Fruit fly (Drosophila melanogaster) whole organism, embryonic: ENCODE results near the gene heph.
A peak's percentile ranks its signal among the peaks of the same experiment; 100 is the strongest.

ENCODE experiments used
- B-H1 ChIP-seq: fragments of 200-800 bp; sonication (Bioruptor generic); IDR thresholded peaks from 3 replicates; pipeline ENCODE4 v1.3.6; 2022; ENCODE audit warnings: missing biosample characterization, missing genetic modification characterization
- CG10209 ChIP-seq: fragments of 200-800 bp; sonication (Bioruptor generic); optimal IDR thresholded peaks from 3 replicates; lab custom pipeline; 2017; ENCODE audit warnings: missing biosample characterization, mild to moderate bottlenecking, missing genetic modification characterization, missing genetic modification reagents
- CG10366 ChIP-seq: fragments of 200-800 bp; sonication (Bioruptor generic); IDR thresholded peaks from 2 replicates; pipeline ENCODE4 v1.3.6; 2022; ENCODE audit warnings: missing biosample characterization, missing genetic modification characterization
- CG10543 ChIP-seq: fragments of 200-800 bp; sonication (Bioruptor generic); optimal IDR thresholded peaks from 3 replicates; lab custom pipeline; 2017; ENCODE audit warnings: missing biosample characterization, mild to moderate bottlenecking, missing genetic modification characterization, moderate library complexity
- CG10959 ChIP-seq: fragments of 200-800 bp; sonication (Bioruptor generic); IDR thresholded peaks from 2 replicates; pipeline ENCODE4 v1.3.6; 2022; ENCODE audit warnings: missing biosample characterization, missing genetic modification characterization
- CG11456 ChIP-seq: fragments of 200-800 bp; sonication (Bioruptor generic); IDR thresholded peaks from 3 replicates; pipeline ENCODE4 v1.3.6; 2022; ENCODE audit warnings: missing biosample characterization, missing genetic modification characterization
- CG11695 ChIP-seq: fragments of 200-800 bp; sonication (Bioruptor generic); IDR thresholded peaks from 3 replicates; pipeline ENCODE4 v1.3.6; 2022; ENCODE audit warnings: missing biosample characterization, missing genetic modification characterization
- CG11696 ChIP-seq: fragments of 200-800 bp; sonication (Bioruptor generic); IDR thresholded peaks from 2 replicates; pipeline ENCODE4 v1.3.6; 2022; ENCODE audit warnings: missing biosample characterization, missing genetic modification characterization
- CG13624 ChIP-seq: fragments of 200-800 bp; sonication (Bioruptor generic); optimal IDR thresholded peaks from 2 replicates; lab custom pipeline; 2016; ENCODE audit warnings: missing biosample characterization, missing genetic modification characterization
- CG14050 ChIP-seq: fragments of 200-800 bp; sonication (Bioruptor generic); IDR thresholded peaks from 3 replicates; pipeline ENCODE4 v1.3.6; 2022; ENCODE audit warnings: missing biosample characterization, missing genetic modification characterization
- CG2202 ChIP-seq: fragments of 200-800 bp; sonication (Bioruptor generic); optimal IDR thresholded peaks from 2 replicates; lab custom pipeline; 2018; ENCODE audit warnings: missing biosample characterization, mild to moderate bottlenecking, missing genetic modification characterization
- CG30020 ChIP-seq: fragments of 200-800 bp; optimal IDR thresholded peaks from 2 replicates; lab custom pipeline; 2019; ENCODE audit warnings: missing biosample characterization, mild to moderate bottlenecking, missing genetic modification characterization, moderate library complexity
- CG31224 ChIP-seq: fragments of 200-800 bp; sonication (Bioruptor generic); IDR thresholded peaks from 2 replicates; pipeline ENCODE4 v1.3.6; 2022; ENCODE audit warnings: missing biosample characterization, missing genetic modification characterization
- CG6254 ChIP-seq: fragments of 200-800 bp; sonication (Bioruptor generic); optimal IDR thresholded peaks from 3 replicates; lab custom pipeline; 2017; ENCODE audit warnings: mild to moderate bottlenecking, missing biosample characterization, missing genetic modification reagents, missing genetic modification characterization
- CG7271 ChIP-seq: fragments of 200-800 bp; sonication (Bioruptor generic); optimal IDR thresholded peaks from 2 replicates; lab custom pipeline; 2018; ENCODE audit warnings: missing biosample characterization, mild to moderate bottlenecking, missing genetic modification characterization, moderate library complexity
- CG7556 ChIP-seq: fragments of 200-800 bp; sonication (Bioruptor generic); optimal IDR thresholded peaks from 2 replicates; lab custom pipeline; 2017; ENCODE audit warnings: missing biosample characterization, mild to moderate bottlenecking, missing genetic modification characterization
- CG7928 ChIP-seq: fragments of 200-800 bp; sonication (Bioruptor generic); optimal IDR thresholded peaks from 2 replicates; lab custom pipeline; 2017; ENCODE audit warnings: missing biosample characterization, mild to moderate bottlenecking, missing genetic modification characterization
- CG9727 ChIP-seq: fragments of 200-800 bp; sonication (Bioruptor generic); optimal IDR thresholded peaks from 3 replicates; lab custom pipeline; 2017; ENCODE audit warnings: missing biosample characterization, mild to moderate bottlenecking, missing genetic modification characterization
- Dad ChIP-seq: fragments of 200-800 bp; sonication (Bioruptor generic); optimal IDR thresholded peaks from 3 replicates; lab custom pipeline; 2016; ENCODE audit warnings: missing biosample characterization, missing genetic modification characterization
- Deaf1 ChIP-seq: fragments of 200-800 bp; optimal IDR thresholded peaks from 3 replicates; lab custom pipeline; 2019; ENCODE audit warnings: missing biosample characterization, mild to moderate bottlenecking, missing genetic modification characterization, moderate library complexity
- GATAe ChIP-seq: fragments of 200-800 bp; sonication (Bioruptor generic); conservative IDR thresholded peaks from 2 replicates; pipeline ENCODE4 v1.3.6; 2022; ENCODE audit warnings: missing biosample characterization, missing genetic modification characterization
- H15 ChIP-seq: fragments of 200-800 bp; sonication (Bioruptor generic); IDR thresholded peaks from 3 replicates; pipeline ENCODE4 v1.3.6; 2022; ENCODE audit warnings: missing biosample characterization, missing genetic modification characterization
- HmgZ ChIP-seq: fragments of 200-800 bp; sonication (Bioruptor generic); optimal IDR thresholded peaks from 2 replicates; lab custom pipeline; 2018; ENCODE audit warnings: missing biosample characterization, mild to moderate bottlenecking, missing genetic modification characterization
- Hmr ChIP-seq: fragments of 200-800 bp; sonication (Bioruptor generic); optimal IDR thresholded peaks from 3 replicates; lab custom pipeline; 2017; ENCODE audit warnings: mild to moderate bottlenecking, missing biosample characterization, missing genetic modification reagents, missing genetic modification characterization
- NFAT ChIP-seq: fragments of 200-800 bp; sonication (Bioruptor generic); IDR thresholded peaks from 2 replicates; pipeline ENCODE4 v1.3.6; 2022; ENCODE audit warnings: missing biosample characterization, missing genetic modification characterization
- Six4 ChIP-seq: fragments of 200-800 bp; sonication (Bioruptor generic); optimal IDR thresholded peaks from 2 replicates; lab custom pipeline; 2016; ENCODE audit warnings: missing biosample characterization, missing genetic modification characterization
- Taf1 ChIP-seq: fragments of 200-800 bp; sonication (Bioruptor generic); IDR thresholded peaks from 2 replicates; pipeline ENCODE4 v1.3.6; 2022; ENCODE audit warnings: missing biosample characterization, missing genetic modification characterization
- abd-A ChIP-seq: fragments of 200-800 bp; sonication (Bioruptor generic); optimal IDR thresholded peaks from 3 replicates; lab custom pipeline; 2019; ENCODE audit warnings: missing biosample characterization, mild to moderate bottlenecking, missing genetic modification characterization, moderate library complexity
- ash1 ChIP-seq: fragments of 200-800 bp; sonication (Bioruptor generic); optimal IDR thresholded peaks from 2 replicates; lab custom pipeline; 2018; ENCODE audit warnings: missing biosample characterization, mild to moderate bottlenecking, missing genetic modification characterization
- bbx ChIP-seq: fragments of 200-800 bp; sonication (Bioruptor generic); IDR thresholded peaks from 2 replicates; pipeline ENCODE4 v1.3.6; 2022; ENCODE audit warnings: missing biosample characterization, missing genetic modification characterization; ENCODE audit not compliant: partially characterized antibody
- bigmax ChIP-seq: fragments of 200-800 bp; sonication (Bioruptor generic); optimal IDR thresholded peaks from 2 replicates; lab custom pipeline; 2018; ENCODE audit warnings: missing biosample characterization, mild to moderate bottlenecking, missing genetic modification characterization
- crol ChIP-seq: fragments of 200-800 bp; sonication (Bioruptor generic); IDR thresholded peaks from 2 replicates; pipeline ENCODE4 v1.3.6; 2022; ENCODE audit warnings: missing biosample characterization, missing genetic modification characterization
- cwo ChIP-seq: fragments of 200-800 bp; sonication (Bioruptor generic); optimal IDR thresholded peaks from 3 replicates; lab custom pipeline; 2017; ENCODE audit warnings: missing biosample characterization, missing genetic modification characterization, mild to moderate bottlenecking, moderate library complexity, missing genetic modification reagents
- dmrt99B ChIP-seq: fragments of 200-800 bp; sonication (Bioruptor generic); optimal IDR thresholded peaks from 2 replicates; lab custom pipeline; 2018; ENCODE audit warnings: missing biosample characterization, mild to moderate bottlenecking, missing genetic modification characterization, moderate library complexity
- en ChIP-seq: fragments of 200-800 bp; sonication (Bioruptor generic); optimal IDR thresholded peaks from 2 replicates; lab custom pipeline; 2016; ENCODE audit warnings: missing biosample characterization, missing genetic modification characterization
- gsb ChIP-seq: fragments of 200-800 bp; sonication (Bioruptor generic); IDR thresholded peaks from 2 replicates; pipeline ENCODE4 v1.3.6; 2022; ENCODE audit warnings: missing biosample characterization, missing genetic modification characterization
- her ChIP-seq: fragments of 200-800 bp; sonication (Bioruptor generic); optimal IDR thresholded peaks from 2 replicates; lab custom pipeline; 2016; ENCODE audit warnings: missing biosample characterization, missing genetic modification characterization
- lov ChIP-seq, 2 experiments: fragments of 200-800 bp in 1 of 2; fragments of >200 bp in 1 of 2; sonication (Bioruptor generic) in 1 of 2; IDR thresholded peaks in 1 of 2; optimal IDR thresholded peaks in 1 of 2; 2 replicates in 1 of 2; 3 replicates in 1 of 2; pipeline versions ENCODE4 v1.3.6 to Lab custom; 2017 to 2022; ENCODE audit warnings: missing biosample characterization in 1 of 2, missing genetic modification characterization in 1 of 2
- mirr ChIP-seq: fragments of 200-800 bp; sonication (Bioruptor generic); optimal IDR thresholded peaks from 3 replicates; lab custom pipeline; 2018; ENCODE audit warnings: missing biosample characterization, mild to moderate bottlenecking, missing genetic modification characterization
- nom ChIP-seq: fragments of 200-800 bp; sonication (Bioruptor generic); optimal IDR thresholded peaks from 2 replicates; lab custom pipeline; 2017; ENCODE audit warnings: missing biosample characterization, missing genetic modification characterization, mild to moderate bottlenecking, moderate library complexity, missing genetic modification reagents
- org-1 ChIP-seq: fragments of 200-800 bp; sonication (Bioruptor generic); optimal IDR thresholded peaks from 2 replicates; lab custom pipeline; 2017; ENCODE audit warnings: missing biosample characterization, missing genetic modification characterization
- peb ChIP-seq: fragments of 200-800 bp; sonication (Bioruptor generic); IDR thresholded peaks from 2 replicates; pipeline ENCODE4 v1.3.6; 2022; ENCODE audit warnings: missing biosample characterization, missing genetic modification characterization
- phol ChIP-seq: fragments of 200-800 bp; sonication (Bioruptor generic); optimal IDR thresholded peaks from 3 replicates; lab custom pipeline; 2018; ENCODE audit warnings: missing biosample characterization, mild to moderate bottlenecking, missing genetic modification characterization, moderate library complexity
- pzg ChIP-seq: fragments of 200-800 bp; sonication (Bioruptor generic); optimal IDR thresholded peaks from 3 replicates; lab custom pipeline; 2018; ENCODE audit warnings: missing biosample characterization, mild to moderate bottlenecking, missing genetic modification characterization, moderate library complexity
- repo ChIP-seq: fragments of 200-800 bp; sonication (Bioruptor generic); optimal IDR thresholded peaks from 2 replicates; lab custom pipeline; 2016; ENCODE audit warnings: missing biosample characterization, missing genetic modification characterization
- run ChIP-seq: fragments of 200-800 bp; sonication (Bioruptor generic); optimal IDR thresholded peaks from 3 replicates; lab custom pipeline; 2018; ENCODE audit warnings: missing biosample characterization, mild to moderate bottlenecking, missing genetic modification characterization
- sd ChIP-seq: fragments of 200-800 bp; sonication (Bioruptor generic); optimal IDR thresholded peaks from 3 replicates; lab custom pipeline; 2018; ENCODE audit warnings: missing biosample characterization, mild to moderate bottlenecking, missing genetic modification characterization, moderate library complexity
- sim ChIP-seq: fragments of 200-800 bp; sonication (Bioruptor generic); IDR thresholded peaks from 2 replicates; pipeline ENCODE4 v1.3.6; 2022; ENCODE audit warnings: missing biosample characterization, missing genetic modification characterization
- sob ChIP-seq: fragments of 200-800 bp; sonication (Bioruptor generic); IDR thresholded peaks from 2 replicates; pipeline ENCODE4 v1.3.6; 2022; ENCODE audit warnings: missing biosample characterization, missing genetic modification characterization
- sr ChIP-seq: fragments of 200-800 bp; sonication (Bioruptor generic); IDR thresholded peaks from 3 replicates; pipeline ENCODE4 v1.3.6; 2022; ENCODE audit warnings: missing biosample characterization, missing genetic modification characterization
- vvl ChIP-seq: fragments of 200-800 bp; sonication (Bioruptor generic); IDR thresholded peaks from 2 replicates; pipeline ENCODE4 v1.3.6; 2022; ENCODE audit warnings: missing biosample characterization, missing genetic modification characterization

The heph gene

dm6 chr3R:31941580-31941979 lies 73.7 kb downstream of the heph start (continued):
- TF ChIP-seq abd-A (tag; lab: Kevin White, UChicago) = no peak
- TF ChIP-seq phol (tag; lab: Kevin White, UChicago) = peak; percentile 58
- peak; percentile 88 for TF ChIP-seq dmrt99B
- TF ChIP-seq CG10366 = peak; percentile 75
- TF ChIP-seq crol (GFP tag; lab: Robert Waterston, UW) = 0 out of 2 replicates have a peak, but pooled peaks have one; percentile 17
- peak; percentile 80 for TF ChIP-seq CG14050
- no peak for TF ChIP-seq sim (GFP tag; lab: Robert Waterston, UW)
- TF ChIP-seq run (tag; lab: Kevin White, UChicago) = no peak
- peak; percentile 59 for TF ChIP-seq CG10209 (GFP tag; lab: Kevin White, UChicago)
- no peak for TF ChIP-seq Taf1
- no peak for TF ChIP-seq sr (GFP tag; lab: Robert Waterston, UW)
- no peak for TF ChIP-seq CG11456 (GFP tag; lab: Robert Waterston, UW)
- TF ChIP-seq Hmr (GFP tag; lab: Kevin White, UChicago) = no peak
- peak; percentile 56 for TF ChIP-seq Six4 (GFP tag; lab: Kevin White, UChicago)
- peak; percentile 37; the same call in 2 of the 3 replicates for TF ChIP-seq B-H1 (GFP tag; lab: Robert Waterston, UW)
- no peak for TF ChIP-seq CG2202
- no peak for TF ChIP-seq CG10959 (GFP tag; lab: Robert Waterston, UW)
- TF ChIP-seq mirr (GFP tag; lab: Kevin White, UChicago) = no peak
- TF ChIP-seq her (GFP tag; lab: Kevin White, UChicago) = no peak
- no peak for TF ChIP-seq ash1 (GFP tag; lab: Kevin White, UChicago)
- TF ChIP-seq CG31224 (GFP tag; lab: Robert Waterston, UW) = no peak
- no peak for TF ChIP-seq bbx (GFP tag; lab: Robert Waterston, UW)
- no peak for TF ChIP-seq CG10543
- peak; percentile 57; the same call in 2 of the 3 replicates for TF ChIP-seq CG11695
- no peak for TF ChIP-seq lov (optimal IDR thresholded peaks at IDR 0.05; lab: Kevin White, UChicago)
- TF ChIP-seq lov (GFP tag; IDR thresholded peaks at IDR 0.05; lab: Robert Waterston, UW) = no peak
- peak; percentile 62; the same call in 1 of the 2 replicates for TF ChIP-seq sob
- TF ChIP-seq nom (GFP tag; lab: Kevin White, UChicago) = peak; percentile 89
- no peak for TF ChIP-seq CG11696 (GFP tag; lab: Robert Waterston, UW)
- no peak for TF ChIP-seq CG9727 (GFP tag; lab: Kevin White, UChicago)
- TF ChIP-seq GATAe (GFP tag; lab: Robert Waterston, UW) = no peak
- TF ChIP-seq CG6254 (GFP tag; lab: Kevin White, UChicago) = no peak
- peak; percentile 39 for TF ChIP-seq cwo (GFP tag; lab: Kevin White, UChicago)
- TF ChIP-seq en (GFP tag; lab: Kevin White, UChicago) = no peak
- TF ChIP-seq CG7556 (GFP tag; lab: Kevin White, UChicago) = peak; percentile 41
- peak; percentile 86 for TF ChIP-seq vvl (GFP tag; lab: Robert Waterston, UW)
- TF ChIP-seq NFAT (GFP tag; lab: Robert Waterston, UW) = no peak
- peak; percentile 68 for TF ChIP-seq H15 (GFP tag; lab: Robert Waterston, UW)
- no peak for TF ChIP-seq pzg (GFP tag; lab: Kevin White, UChicago)
- TF ChIP-seq bigmax (GFP tag; lab: Kevin White, UChicago) = no peak
- no peak for TF ChIP-seq repo (GFP tag; lab: Kevin White, UChicago)
- TF ChIP-seq Deaf1 = peak; percentile 25
- TF ChIP-seq org-1 (GFP tag; lab: Kevin White, UChicago) = peak; percentile 45
- no peak for TF ChIP-seq peb (GFP tag; lab: Robert Waterston, UW)
- TF ChIP-seq HmgZ = peak; percentile 7
- TF ChIP-seq CG7271 = no peak
- peak; percentile 68 for TF ChIP-seq sd
- no peak for TF ChIP-seq CG30020
- TF ChIP-seq gsb (GFP tag; lab: Robert Waterston, UW) = no peak
- peak; percentile 17 for TF ChIP-seq Dad
- no peak for TF ChIP-seq CG13624 (GFP tag; lab: Kevin White, UChicago)
- no peak for TF ChIP-seq CG7928
